Fruit fly (Drosophila melanogaster) whole organism, prepupa: ENCODE measurements around the gene wrd.

Experiments
- CG10631 ChIP-seq: fragments of 200-800 bp; sonication (Bioruptor generic); optimal IDR thresholded peaks from 2 replicates; lab custom pipeline; 2016; ENCODE audit warnings: missing biosample characterization, missing genetic modification characterization
- CG10669 ChIP-seq: fragments of 200-800 bp; sonication (Bioruptor generic); optimal IDR thresholded peaks from 3 replicates; lab custom pipeline; 2018; ENCODE audit warnings: missing biosample characterization, mild to moderate bottlenecking, missing genetic modification characterization, moderate library complexity
- CG11762 ChIP-seq: fragments of 200-800 bp; sonication (Bioruptor generic); optimal IDR thresholded peaks from 3 replicates; lab custom pipeline; 2016; ENCODE audit warnings: missing biosample characterization, missing genetic modification characterization; ENCODE audit not compliant: insufficient read depth
- CG11902 ChIP-seq: fragments of 200-800 bp; sonication (Bioruptor generic); optimal IDR thresholded peaks from 3 replicates; lab custom pipeline; 2016; ENCODE audit warnings: missing biosample characterization, missing genetic modification characterization
- CG15336 ChIP-seq: fragments of 200-800 bp; sonication (Bioruptor generic); IDR thresholded peaks from 2 replicates; pipeline ENCODE4 v1.3.6; 2022; ENCODE audit warnings: missing biosample characterization, missing genetic modification characterization
- CG16779 ChIP-seq: fragments of 200-800 bp; sonication (Bioruptor generic); optimal IDR thresholded peaks from 3 replicates; lab custom pipeline; 2017; ENCODE audit warnings: missing biosample characterization, mild to moderate bottlenecking, missing genetic modification characterization
- CG3032 ChIP-seq: fragments of 200-800 bp; optimal IDR thresholded peaks from 2 replicates; lab custom pipeline; 2019; ENCODE audit warnings: missing biosample characterization, mild to moderate bottlenecking, missing genetic modification characterization, moderate library complexity
- CG31627 ChIP-seq: fragments of 200-800 bp; sonication (Bioruptor generic); optimal IDR thresholded peaks from 3 replicates; lab custom pipeline; 2016; ENCODE audit warnings: missing biosample characterization, missing genetic modification characterization
- CG32006 ChIP-seq: fragments of 200-800 bp; sonication (Bioruptor generic); optimal IDR thresholded peaks from 3 replicates; lab custom pipeline; 2017; ENCODE audit warnings: missing biosample characterization, mild to moderate bottlenecking, missing genetic modification characterization
- CG34406 ChIP-seq: fragments of 200-800 bp; sonication (Bioruptor generic); optimal IDR thresholded peaks from 3 replicates; lab custom pipeline; 2016; ENCODE audit warnings: missing biosample characterization, missing genetic modification characterization
- CG3919 ChIP-seq: fragments of 200-800 bp; sonication (Bioruptor generic); optimal IDR thresholded peaks from 3 replicates; lab custom pipeline; 2016; ENCODE audit warnings: missing biosample characterization, missing genetic modification characterization
- CG4318 ChIP-seq: fragments of 200-800 bp; sonication (Bioruptor generic); optimal IDR thresholded peaks from 3 replicates; lab custom pipeline; 2017; ENCODE audit warnings: missing biosample characterization, mild to moderate bottlenecking, missing genetic modification characterization
- CG6163 ChIP-seq: fragments of 200-800 bp; sonication (Bioruptor generic); IDR thresholded peaks from 3 replicates; pipeline ENCODE4 v1.3.6; 2022; ENCODE audit warnings: missing biosample characterization, missing genetic modification characterization
- CG6276 ChIP-seq: fragments of 200-800 bp; sonication (Bioruptor generic); optimal IDR thresholded peaks from 2 replicates; lab custom pipeline; 2017; ENCODE audit warnings: missing biosample characterization, mild to moderate bottlenecking, missing genetic modification characterization
- CG6808 ChIP-seq: fragments of 200-800 bp; sonication (Bioruptor generic); optimal IDR thresholded peaks from 3 replicates; lab custom pipeline; 2017; ENCODE audit warnings: missing biosample characterization, missing genetic modification characterization, mild to moderate bottlenecking, moderate library complexity, missing genetic modification reagents
- CG7368 ChIP-seq: fragments of 200-800 bp; sonication (Bioruptor generic); optimal IDR thresholded peaks from 3 replicates; lab custom pipeline; 2016; ENCODE audit warnings: missing biosample characterization, missing genetic modification characterization
- CG8119 ChIP-seq: fragments of 200-800 bp; sonication (Bioruptor generic); IDR thresholded peaks from 3 replicates; pipeline ENCODE4 v1.3.6; 2022; ENCODE audit warnings: missing biosample characterization, missing genetic modification characterization
- CG8319 ChIP-seq: fragments of 200-800 bp; sonication (Bioruptor generic); optimal IDR thresholded peaks from 3 replicates; lab custom pipeline; 2016; ENCODE audit warnings: missing biosample characterization, missing genetic modification characterization
- CG8632 ChIP-seq: fragments of 200-800 bp; sonication (Bioruptor generic); optimal IDR thresholded peaks from 3 replicates; lab custom pipeline; 2016; ENCODE audit warnings: missing biosample characterization, missing genetic modification characterization
- CG9139 ChIP-seq: fragments of 200-800 bp; sonication (Bioruptor generic); optimal IDR thresholded peaks from 3 replicates; lab custom pipeline; 2017; ENCODE audit warnings: missing biosample characterization, mild to moderate bottlenecking, missing genetic modification characterization
- Eip75B ChIP-seq: fragments of 200-800 bp; sonication (Bioruptor generic); optimal IDR thresholded peaks from 3 replicates; lab custom pipeline; 2016; ENCODE audit warnings: missing biosample characterization, missing genetic modification characterization
- Eip78C ChIP-seq: fragments of 200-800 bp; sonication (Bioruptor generic); peaks from one replicate; lab custom pipeline; 2016; ENCODE audit warnings: missing biosample characterization, missing genetic modification characterization
- Ets96B ChIP-seq: fragments of 200-800 bp; optimal IDR thresholded peaks from 2 replicates; lab custom pipeline; 2019; ENCODE audit warnings: missing biosample characterization, mild to moderate bottlenecking, missing genetic modification characterization, moderate library complexity
- Gug ChIP-seq: fragments of 200-800 bp; sonication (Bioruptor generic); IDR thresholded peaks from 2 replicates; pipeline ENCODE4 v1.3.6; 2022; ENCODE audit warnings: missing biosample characterization, missing genetic modification characterization
- Hr38 ChIP-seq: sonication (Bioruptor generic); optimal IDR thresholded peaks from 2 replicates; lab custom pipeline; 2016; ENCODE audit warnings: missing biosample characterization, missing genetic modification characterization
- Hr39 ChIP-seq: fragments of 200-800 bp; sonication (Bioruptor generic); optimal IDR thresholded peaks from 2 replicates; lab custom pipeline; 2016; ENCODE audit warnings: missing biosample characterization, missing genetic modification characterization
- Hr4 ChIP-seq: fragments of 200-800 bp; sonication (Bioruptor generic); optimal IDR thresholded peaks from 3 replicates; lab custom pipeline; 2016; ENCODE audit warnings: missing biosample characterization, missing genetic modification characterization
- Lpt ChIP-seq: fragments of 200-800 bp; sonication (Bioruptor generic); optimal IDR thresholded peaks from 3 replicates; lab custom pipeline; 2016; ENCODE audit warnings: missing biosample characterization, missing genetic modification characterization
- Met ChIP-seq: fragments of 200-800 bp; sonication (Bioruptor generic); optimal IDR thresholded peaks from 3 replicates; lab custom pipeline; 2016; ENCODE audit warnings: missing biosample characterization, missing genetic modification characterization
- OdsH ChIP-seq: fragments of 200-800 bp; sonication (Bioruptor generic); optimal IDR thresholded peaks from 3 replicates; lab custom pipeline; 2016; ENCODE audit warnings: missing biosample characterization, missing genetic modification characterization
- Sox102F ChIP-seq: fragments of 200-800 bp; sonication (Bioruptor generic); optimal IDR thresholded peaks from 2 replicates; lab custom pipeline; 2016; ENCODE audit warnings: missing biosample characterization, mild to moderate bottlenecking, missing genetic modification characterization
- Sox14 ChIP-seq: fragments of 200-800 bp; sonication (Bioruptor generic); optimal IDR thresholded peaks from 3 replicates; lab custom pipeline; 2016; ENCODE audit warnings: missing biosample characterization, missing genetic modification characterization
- achi ChIP-seq: fragments of 200-800 bp; sonication (Bioruptor generic); optimal IDR thresholded peaks from 3 replicates; lab custom pipeline; 2016; ENCODE audit warnings: missing biosample characterization, missing genetic modification characterization
- acj6 ChIP-seq: fragments of 200-800 bp; sonication (Bioruptor generic); optimal IDR thresholded peaks from 3 replicates; lab custom pipeline; 2016; ENCODE audit warnings: missing biosample characterization, missing genetic modification characterization
- cyc ChIP-seq: fragments of 200-800 bp; sonication (Bioruptor generic); optimal IDR thresholded peaks from 3 replicates; lab custom pipeline; 2016; ENCODE audit warnings: missing biosample characterization, missing genetic modification characterization
- dac ChIP-seq: fragments of 200-800 bp; sonication (Bioruptor generic); optimal IDR thresholded peaks from 2 replicates; lab custom pipeline; 2017; ENCODE audit warnings: missing biosample characterization, mild to moderate bottlenecking, missing genetic modification characterization
- dsx ChIP-seq: fragments of 200-800 bp; optimal IDR thresholded peaks from 3 replicates; lab custom pipeline; 2019; ENCODE audit warnings: missing biosample characterization, mild to moderate bottlenecking, missing genetic modification characterization, moderate library complexity; ENCODE audit not compliant: poor library complexity, severe bottlenecking
- eg ChIP-seq: fragments of 200-800 bp; sonication (Bioruptor generic); IDR thresholded peaks from 3 replicates; pipeline ENCODE4 v1.3.6; 2022; ENCODE audit warnings: missing biosample characterization, missing genetic modification characterization
- esn ChIP-seq: fragments of 200-800 bp; sonication (Bioruptor generic); optimal IDR thresholded peaks from 2 replicates; lab custom pipeline; 2016; ENCODE audit warnings: missing biosample characterization, mild to moderate bottlenecking, missing genetic modification characterization, moderate library complexity
- fd59A ChIP-seq: fragments of 200-800 bp; sonication (Bioruptor generic); optimal IDR thresholded peaks from 2 replicates; lab custom pipeline; 2017; ENCODE audit warnings: missing biosample characterization, mild to moderate bottlenecking, missing genetic modification characterization, missing genetic modification reagents
- fd85E ChIP-seq: fragments of 200-800 bp; sonication (Bioruptor generic); optimal IDR thresholded peaks from 3 replicates; lab custom pipeline; 2016; ENCODE audit warnings: missing biosample characterization, missing genetic modification characterization
- fkh ChIP-seq: fragments of 200-800 bp; sonication (Bioruptor generic); optimal IDR thresholded peaks from 3 replicates; lab custom pipeline; 2017; ENCODE audit warnings: missing biosample characterization, mild to moderate bottlenecking, missing genetic modification characterization, moderate library complexity
- net ChIP-seq: fragments of 200-800 bp; sonication (Bioruptor generic); optimal IDR thresholded peaks from 3 replicates; lab custom pipeline; 2016; ENCODE audit warnings: missing biosample characterization, missing genetic modification characterization
- salr ChIP-seq, 2 experiments: fragments of 200-800 bp; sonication (Bioruptor generic); optimal IDR thresholded peaks; 3 replicates each; lab custom pipeline; 2016 to 2018; ENCODE audit warnings: missing biosample characterization in 2 of 2, missing genetic modification characterization in 2 of 2, mild to moderate bottlenecking in 1 of 2
- ss ChIP-seq, 2 experiments: fragments of 200-800 bp; sonication (Bioruptor generic); optimal IDR thresholded peaks; 2 replicates in 1 of 2; 3 replicates in 1 of 2; lab custom pipeline; 2017 to 2018; ENCODE audit warnings: mild to moderate bottlenecking in 2 of 2, missing biosample characterization in 2 of 2, missing genetic modification characterization in 2 of 2, moderate library complexity in 1 of 2
- topi ChIP-seq: fragments of 200-800 bp; sonication (Bioruptor generic); optimal IDR thresholded peaks from 3 replicates; lab custom pipeline; 2016; ENCODE audit warnings: missing biosample characterization, missing genetic modification characterization
- vri ChIP-seq: fragments of 200-800 bp; sonication (Bioruptor generic); optimal IDR thresholded peaks from 3 replicates; lab custom pipeline; 2016; ENCODE audit warnings: missing biosample characterization, mild to moderate bottlenecking, missing genetic modification characterization

wrd gene

dm6 chr3R:18168398-18168797, 841 bp downstream of the wrd start:
- TF ChIP-seq CG10631 (GFP tag; lab: Kevin White, UChicago): no peak
- TF ChIP-seq Ets96B (tag; lab: Kevin White, UChicago): no peak
- TF ChIP-seq OdsH (GFP tag; lab: Kevin White, UChicago): peak; percentile 33
- peak; percentile 45; the same call in 2 of the 3 replicates for TF ChIP-seq CG6163
- peak; percentile 39 for TF ChIP-seq net (GFP tag; lab: Kevin White, UChicago)
- 0 out of 2 replicates have a peak, but pooled peaks have one; percentile 10 for TF ChIP-seq CG15336 (GFP tag; lab: Robert Waterston, UW)
- TF ChIP-seq CG9139 (GFP tag; lab: Kevin White, UChicago): peak; percentile 25
- peak; percentile 5 for TF ChIP-seq CG11762 (GFP tag; lab: Kevin White, UChicago)
- TF ChIP-seq achi: peak; percentile 35
- TF ChIP-seq CG32006 (GFP tag; lab: Kevin White, UChicago): peak; percentile 18
- peak; percentile 14 for TF ChIP-seq Met (GFP tag; lab: Kevin White, UChicago)
- TF ChIP-seq Hr4: peak; percentile 11
- peak; percentile 32 for TF ChIP-seq topi
- TF ChIP-seq eg (GFP tag; lab: Robert Waterston, UW): peak; percentile 47; the same call in 2 of the 3 replicates
- peak; percentile 49 for TF ChIP-seq esn (GFP tag; lab: Kevin White, UChicago)
- peak; percentile 36 for TF ChIP-seq CG8632 (GFP tag; lab: Kevin White, UChicago)
- no peak for TF ChIP-seq CG16779
- TF ChIP-seq CG34406 (GFP tag; lab: Kevin White, UChicago): peak; percentile 52
- TF ChIP-seq Sox14: peak; percentile 38
- TF ChIP-seq Lpt (GFP tag; lab: Kevin White, UChicago): peak; percentile 23
- peak; percentile 4 for TF ChIP-seq vri (GFP tag; lab: Kevin White, UChicago)
- peak; percentile 58 for TF ChIP-seq CG6808 (GFP tag; lab: Kevin White, UChicago)
- no peak for TF ChIP-seq Eip78C (GFP tag; lab: Kevin White, UChicago)
- peak; percentile 29 for TF ChIP-seq CG31627 (GFP tag; lab: Kevin White, UChicago)
- no peak for TF ChIP-seq Hr38 (GFP tag; lab: Kevin White, UChicago)
- peak; percentile 59 for TF ChIP-seq CG7368 (GFP tag; lab: Kevin White, UChicago)
- peak; percentile 25 for TF ChIP-seq Hr39 (GFP tag; lab: Kevin White, UChicago)
- no peak for TF ChIP-seq CG11902 (GFP tag; lab: Kevin White, UChicago)
- TF ChIP-seq ss (GFP tag; optimal IDR thresholded peaks at IDR 0.05; lab: Kevin White, UChicago): peak in 1 of 2 experiments; percentile 12
- TF ChIP-seq CG6276 (GFP tag; lab: Kevin White, UChicago): no peak
- TF ChIP-seq CG3919: peak; percentile 54
- peak; percentile 1 for TF ChIP-seq acj6 (GFP tag; lab: Kevin White, UChicago)
- peak; percentile 33 for TF ChIP-seq Sox102F (GFP tag; lab: Kevin White, UChicago)
- peak; percentile 19 for TF ChIP-seq dsx (GFP tag; lab: Kevin White, UChicago)

dm6 chr3R:18168929-18169350, 1.4 kb downstream of the wrd start:
- TF ChIP-seq fd59A (GFP tag; lab: Kevin White, UChicago) (no peak), esn (GFP tag; lab: Kevin White, UChicago) (peak; percentile 31), CG4318 (GFP tag; lab: Kevin White, UChicago) (no peak), vri (GFP tag; lab: Kevin White, UChicago) (peak; percentile 15), CG10669 (peak; percentile 32), salr (GFP tag; optimal IDR thresholded peaks at IDR 0.05; lab: Kevin White, UChicago) (peak in 1 of 2 experiments; percentile 22), CG3919 (peak; percentile 45), Sox14 (peak; percentile 65), cyc (peak; percentile 14), dac (GFP tag; lab: Kevin White, UChicago) (no peak), fkh (GFP tag; lab: Kevin White, UChicago) (no peak), CG6163 (0 out of 3 replicates have a peak, but pooled peaks have one; percentile 27), CG11762 (GFP tag; lab: Kevin White, UChicago) (peak; percentile 6), Hr39 (GFP tag; lab: Kevin White, UChicago) (peak; percentile 27), Eip75B (GFP tag; lab: Kevin White, UChicago) (peak; percentile 45), Gug (GFP tag; lab: Robert Waterston, UW) (no peak), CG6808 (GFP tag; lab: Kevin White, UChicago) (no peak), CG10631 (GFP tag; lab: Kevin White, UChicago) (peak; percentile 35), fd85E (GFP tag; lab: Kevin White, UChicago) (no peak), CG8319 (no peak), CG8119 (GFP tag; lab: Robert Waterston, UW) (0 out of 3 replicates have a peak, but pooled peaks have one; percentile 42), net (GFP tag; lab: Kevin White, UChicago) (peak; percentile 2), ss (GFP tag; optimal IDR thresholded peaks at IDR 0.05; lab: Kevin White, UChicago) (peak in 1 of 2 experiments; percentile 14), CG15336 (GFP tag; lab: Robert Waterston, UW) (no peak; the same call in 1 of the 2 replicates), CG3032 (tag; lab: Kevin White, UChicago) (peak; percentile 28), OdsH (GFP tag; lab: Kevin White, UChicago) (peak; percentile 1), CG34406 (GFP tag; lab: Kevin White, UChicago) (peak; percentile 2), CG32006 (GFP tag; lab: Kevin White, UChicago) (peak; percentile 44)
